Worm (Caenorhabditis elegans): ENCODE results near the gene popl-7.

popl-7 gene

ce11 chrIV:13389237-13389636 is 18.7 kb downstream of the popl-7 start:
- TF ChIP-seq mdl-1 (tag; optimal IDR thresholded peaks at IDR 0.05) (no peak), unc-62 (GFP tag; optimal IDR thresholded peaks at IDR 0.05) (no peak), nhr-71 (tag; optimal IDR thresholded peaks at IDR 0.05) (no peak), unc-30 (tag; optimal IDR thresholded peaks at IDR 0.05) (no peak), nhr-47 (tag; optimal IDR thresholded peaks at IDR 0.05) (no peak), vab-15 (tag; optimal IDR thresholded peaks at IDR 0.05) (no peak), fkh-8 (tag; optimal IDR thresholded peaks at IDR 0.05) (no peak), blmp-1 (tag; optimal IDR thresholded peaks at IDR 0.05) (no peak)

DNA sequence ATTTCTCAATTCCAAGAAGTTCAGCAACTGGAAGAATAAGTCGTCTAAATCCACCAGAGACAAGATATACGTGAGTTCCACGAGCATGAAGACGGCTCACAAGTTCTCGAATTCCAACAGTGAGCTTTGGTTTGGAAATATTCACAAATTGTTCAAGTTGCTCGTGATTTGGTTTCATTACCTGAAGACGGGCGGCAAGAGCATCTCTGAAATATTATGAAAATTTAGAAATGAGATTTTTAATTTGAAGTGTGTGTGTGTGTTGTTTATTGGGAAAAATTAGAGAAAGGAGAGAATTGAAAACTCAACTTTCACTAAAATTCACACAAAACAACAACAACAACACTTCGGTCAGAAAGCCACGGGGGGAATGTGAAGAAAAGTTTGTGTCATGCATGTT is 20.3 kb downstream of the popl-7 start:
- no peak for TF ChIP-seq ama-1 (optimal IDR thresholded peaks at IDR 0.05)
- peak; percentile 0 for TF ChIP-seq nhr-47 (tag; optimal IDR thresholded peaks at IDR 0.05)
- no peak for TF ChIP-seq swsn-7 (tag; optimal IDR thresholded peaks at IDR 0.05)
- TF ChIP-seq hpl-2 (GFP tag; optimal IDR thresholded peaks at IDR 0.05), result no peak

DNA sequence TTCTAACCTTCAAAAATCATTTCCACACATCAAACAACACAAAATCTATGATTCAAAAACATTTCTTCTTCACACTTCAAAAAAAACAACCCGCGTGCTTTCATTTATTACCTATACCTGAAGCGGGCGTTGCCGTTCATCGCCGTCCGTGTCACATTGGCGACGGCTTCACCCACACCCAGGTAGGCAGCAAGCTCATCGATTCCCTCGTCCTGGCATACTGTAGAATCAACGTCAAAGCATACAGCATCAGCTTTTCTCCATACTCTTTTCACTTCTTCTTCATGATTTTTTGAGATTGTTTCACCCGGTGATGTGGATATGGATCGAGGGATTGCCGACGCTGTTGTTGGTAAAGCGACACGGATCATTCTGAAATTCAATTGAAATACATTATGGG is 21.7 kb downstream of the popl-7 start:
- TF ChIP-seq nhr-237 (tag; optimal IDR thresholded peaks at IDR 0.05) (no peak), sox-4 (tag; optimal IDR thresholded peaks at IDR 0.05) (no peak)

- TF ChIP-seq dsc-1 (tag; optimal IDR thresholded peaks at IDR 0.05) (no peak), blmp-1 (tag; optimal IDR thresholded peaks at IDR 0.05) (peak; percentile 36), nhr-71 (tag; optimal IDR thresholded peaks at IDR 0.05) (peak; percentile 84), aly-2 (tag; optimal IDR thresholded peaks at IDR 0.05) (no peak), ceh-63 (GFP tag; optimal IDR thresholded peaks at IDR 0.05) (no peak), nhr-84 (tag; optimal IDR thresholded peaks at IDR 0.05) (no peak), nhr-90 (tag; optimal IDR thresholded peaks at IDR 0.05; ENCODE audit: poor library complexity) (peak; percentile 73), vab-15 (tag; optimal IDR thresholded peaks at IDR 0.05) (no peak), elt-2 (tag; optimal IDR thresholded peaks at IDR 0.05) (peak; percentile 85), mep-1 (tag; optimal IDR thresholded peaks at IDR 0.05) (peak; percentile 5), C34B4.2 (tag; optimal IDR thresholded peaks at IDR 0.05) (no peak), nhr-77 (tag; optimal IDR thresholded peaks at IDR 0.05) (no peak), pag-3 (tag; optimal IDR thresholded peaks at IDR 0.05; ENCODE audit: borderline replicate concordance, insufficient read depth) (peak; percentile 23), C04F5.9 (tag; optimal IDR thresholded peaks at IDR 0.05) (no peak), nhr-19 (GFP tag; conservative IDR thresholded peaks at IDR 0.05) (peak; percentile 50), lin-14 (GFP tag; optimal IDR thresholded peaks at IDR 0.05) (peak; percentile 65), nhr-20 (tag; optimal IDR thresholded peaks at IDR 0.05) (peak; percentile 76), F16B12.6 (tag; optimal IDR thresholded peaks at IDR 0.05) (no peak), tbx-2 (tag; optimal IDR thresholded peaks at IDR 0.05) (peak; percentile 58), grh-1 (GFP tag; IDR thresholded peaks at IDR 0.05) (no peak), mdl-1 (tag; optimal IDR thresholded peaks at IDR 0.05) (peak in 1 of 2 experiments; percentile 26), C16A3.4 (tag; optimal IDR thresholded peaks at IDR 0.05) (peak; percentile 7), nhr-85 (tag) (peak; percentile 89), lsy-2 (tag; optimal IDR thresholded peaks at IDR 0.05) (peak; percentile 24 to 44), ztf-4 (tag; optimal IDR thresholded peaks at IDR 0.05) (peak; percentile 19), lin-35 (GFP tag; optimal IDR thresholded peaks at IDR 0.05) (peak in 1 of 2 experiments; percentile 45), nhr-47 (tag; optimal IDR thresholded peaks at IDR 0.05) (peak; percentile 18), rnt-1 (tag; optimal IDR thresholded peaks at IDR 0.05) (no peak), zip-4 (GFP tag; optimal IDR thresholded peaks at IDR 0.05) (no peak), elt-3 (tag; optimal IDR thresholded peaks at IDR 0.05) (peak in 3 of 6 experiments; percentile 6 to 82 (median 61)), efl-1 (optimal IDR thresholded peaks at IDR 0.05) (no peak), efl-1 (GFP tag; optimal IDR thresholded peaks at IDR 0.05 in 1 of 2) (peak in 1 of 2 experiments; percentile 84), unc-130 (tag; optimal IDR thresholded peaks at IDR 0.05) (no peak), unc-86 (tag; optimal IDR thresholded peaks at IDR 0.05) (no peak), snu-23 (GFP tag; optimal IDR thresholded peaks at IDR 0.05) (peak; percentile 48)
Observed at ce11 chrIV:13393246-13393716, 22.8 kb downstream of the popl-7 start.

Data from whole organism, L1 larva.